Worm (Caenorhabditis elegans) whole organism, L4/young adult: ENCODE measurements around the gene F52B11.5.

Experiments
- W03F9.2 ChIP-seq: fragments of 150-350 bp; optimal IDR thresholded peaks from 2 replicates; lab custom pipeline; 2014; ENCODE audit warnings: missing biosample characterization, missing genetic modification characterization
- dao-5 ChIP-seq: sonication (generic microtip); optimal IDR thresholded peaks from 2 replicates; lab custom pipeline; 2016; ENCODE audit warnings: missing genotype, missing genetic modification characterization, moderate library complexity, missing compliant biosample characterization
- him-1 ChIP-seq: sonication (generic microtip); optimal IDR thresholded peaks from 2 replicates; lab custom pipeline; 2016; ENCODE audit warnings: missing genotype, missing genetic modification reagents, missing genetic modification characterization, missing compliant biosample characterization

DNA sequence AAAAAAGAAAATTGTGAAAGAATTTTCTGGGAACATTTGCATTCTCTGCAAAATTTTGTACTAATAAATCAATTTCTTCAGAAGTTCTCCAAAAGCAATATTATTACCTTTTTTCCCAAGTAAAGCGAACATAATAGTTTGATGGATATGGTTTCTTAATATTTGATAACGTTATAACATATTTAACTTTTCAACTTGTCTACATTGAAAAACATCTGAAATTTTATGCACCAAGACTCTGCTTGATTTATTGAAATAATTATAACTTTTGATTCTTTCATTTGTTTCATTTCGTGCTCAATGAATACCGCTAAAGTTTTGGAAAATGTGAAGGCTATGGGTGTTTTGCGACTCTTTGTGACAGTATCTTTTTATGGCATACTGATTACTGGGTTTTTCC, 34.0 kb upstream of the F52B11.5 start, which contains the start of gene srz-31:
- TF ChIP-seq him-1 (tag; lab: Kevin White, UChicago), result no peak
- no peak for TF ChIP-seq dao-5
- TF ChIP-seq W03F9.2, result no peak
